4 worm cellular contexts compared by ENCODE assay signal in the genomic region with DNA sequence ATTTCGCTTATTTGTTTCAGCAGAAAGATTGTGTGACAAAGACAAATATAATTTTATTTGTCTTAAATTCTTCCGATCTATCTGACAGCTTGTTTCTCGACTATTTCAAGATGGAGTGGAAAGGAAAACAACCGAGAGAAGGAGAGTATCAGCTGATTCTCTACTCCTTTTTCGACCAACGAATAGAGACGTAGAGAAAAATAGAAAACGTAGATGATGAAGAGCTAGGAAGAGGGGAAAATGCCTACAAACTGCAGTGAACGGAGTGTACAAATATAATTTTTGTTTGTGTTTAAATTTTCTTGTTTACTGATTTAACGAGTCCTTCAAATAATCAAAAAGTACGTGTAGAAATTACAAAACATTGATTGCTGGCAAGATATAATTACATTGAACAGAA.
TF ChIP-seq lines count a peak whose summit lies in the region.

No protein-coding gene starts in this region.

TF ChIP-seq in whole organism, L1 larva, 84 proteins besides CTCF, POLR2A, EP300 and RAD21 (continued from another document):
- peak; percentile 10 to 14 for TF ChIP-seq efl-1 (optimal IDR thresholded peaks at IDR 0.05; lab: Kevin White, UChicago)
- peak in 1 of 2 experiments; percentile 89 for TF ChIP-seq efl-1 (GFP tag; optimal IDR thresholded peaks at IDR 0.05 in 1 of 2; lab: Kevin White, UChicago)
- TF ChIP-seq nhr-85 (tag; lab: Kevin White, UChicago), result peak; percentile 20

TF ChIP-seq in whole organism, L3 larva, 47 proteins besides CTCF, POLR2A, EP300 and RAD21 (continued from another document):
- TF ChIP-seq elt-2 (tag; optimal IDR thresholded peaks at IDR 0.05; lab: Kevin White, UChicago), result peak; percentile 11
- TF ChIP-seq nhr-67 (tag; optimal IDR thresholded peaks at IDR 0.05; lab: Kevin White, UChicago), result no peak
- TF ChIP-seq R02D3.7 (tag; optimal IDR thresholded peaks at IDR 0.05; lab: Kevin White, UChicago), result no peak
- TF ChIP-seq ceh-16 (tag; optimal IDR thresholded peaks at IDR 0.05; lab: Kevin White, UChicago), result no peak
- TF ChIP-seq sea-2 (GFP tag; optimal IDR thresholded peaks at IDR 0.05; lab: Kevin White, UChicago), result no peak

TF ChIP-seq in whole organism, L4 larva, 104 proteins besides CTCF, POLR2A, EP300 and RAD21 (continued from another document):
- no peak for TF ChIP-seq ceh-62 (tag; optimal IDR thresholded peaks at IDR 0.05; lab: Kevin White, UChicago)
- TF ChIP-seq mep-1 (tag; optimal IDR thresholded peaks at IDR 0.05; lab: Kevin White, UChicago), result peak; percentile 38
- TF ChIP-seq hlh-30 (tag; optimal IDR thresholded peaks at IDR 0.05; lab: Kevin White, UChicago; ENCODE audit: insufficient read depth), result peak; percentile 73
- TF ChIP-seq lsy-2 (tag; optimal IDR thresholded peaks at IDR 0.05; lab: Kevin White, UChicago), result peak in 1 of 2 experiments; percentile 64

TF ChIP-seq in whole organism, young adult, 124 proteins besides CTCF, POLR2A, EP300 and RAD21 (continued from another document):
- TF ChIP-seq ZK185.1 (tag; optimal IDR thresholded peaks at IDR 0.05; lab: Kevin White, UChicago; ENCODE audit: poor library complexity, severe bottlenecking) (peak; percentile 2), F10E7.11 (tag; optimal IDR thresholded peaks at IDR 0.05; lab: Kevin White, UChicago) (no peak), snpc-1.1 (tag; optimal IDR thresholded peaks at IDR 0.05; lab: Kevin White, UChicago; ENCODE audit: insufficient read depth) (no peak), lag-1 (GFP tag; IDR thresholded peaks at IDR 0.05; lab: Robert Waterston, UW) (no peak), madf-3 (GFP tag; IDR thresholded peaks at IDR 0.05; lab: Robert Waterston, UW) (no peak), rec-8 (tag; optimal IDR thresholded peaks at IDR 0.05; lab: Kevin White, UChicago) (no peak), snpc-1.3 (tag; optimal IDR thresholded peaks at IDR 0.05; lab: Kevin White, UChicago; ENCODE audit: insufficient read depth) (no peak)
